Worm (Caenorhabditis elegans) whole organism, late embryonic: Measurements from ENCODE around the gene nhr-87.
A peak's percentile ranks its signal among the peaks of the same experiment; 100 is the strongest.
"Not testable (repeated sequence)": the region's sequence is repeated elsewhere in the genome, so short reads cannot be mapped to it uniquely, and the experiment has no call there.

Experiments
- C08G9.2 ChIP-seq: sonication (generic microtip); optimal IDR thresholded peaks from 2 replicates; lab custom pipeline; 2016; ENCODE audit warnings: mild to moderate bottlenecking, missing genetic modification characterization, moderate library complexity, missing compliant biosample characterization
- F13H6.1 ChIP-seq: sonication (generic microtip); optimal IDR thresholded peaks from 2 replicates; lab custom pipeline; 2016; ENCODE audit warnings: missing genetic modification characterization, missing compliant biosample characterization
- K02D7.2 ChIP-seq: sonication (generic microtip); optimal IDR thresholded peaks from 2 replicates; lab custom pipeline; 2017; ENCODE audit warnings: mild to moderate bottlenecking, missing genetic modification characterization, missing compliant biosample characterization
- K09A11.1 ChIP-seq: sonication (generic microtip); optimal IDR thresholded peaks from 2 replicates; lab custom pipeline; 2017; ENCODE audit warnings: antibody characterized with exemption, mild to moderate bottlenecking, missing genetic modification characterization, missing compliant biosample characterization; ENCODE audit not compliant: insufficient read depth
- T23F11.4 ChIP-seq: fragments of 200-800 bp; sonication (Bioruptor generic); optimal IDR thresholded peaks from 2 replicates; lab custom pipeline; 2018; ENCODE audit warnings: mild to moderate bottlenecking, missing genetic modification characterization, missing compliant biosample characterization
- ama-1 ChIP-seq: fragments of 150-350 bp; optimal IDR thresholded peaks from 2 replicates; lab custom pipeline; 2014
- ceh-14 ChIP-seq: sonication (generic microtip); optimal IDR thresholded peaks from 2 replicates; lab custom pipeline; 2016; ENCODE audit warnings: missing genotype, missing genetic modification characterization, missing compliant biosample characterization
- ceh-18 ChIP-seq: sonication (generic microtip); optimal IDR thresholded peaks from 2 replicates; lab custom pipeline; 2016; ENCODE audit warnings: missing genetic modification characterization, missing compliant biosample characterization
- ceh-2 ChIP-seq: sonication (generic microtip); optimal IDR thresholded peaks from 2 replicates; lab custom pipeline; 2016; ENCODE audit warnings: missing genotype, missing genetic modification characterization, missing compliant biosample characterization
- ceh-24 ChIP-seq: sonication (generic microtip); optimal IDR thresholded peaks from 2 replicates; lab custom pipeline; 2016; ENCODE audit warnings: mild to moderate bottlenecking, missing genetic modification characterization, missing compliant biosample characterization
- ceh-30 ChIP-seq: fragments of 150-350 bp; optimal IDR thresholded peaks from 2 replicates; lab custom pipeline; 2014; ENCODE audit warnings: missing biosample characterization, missing genetic modification characterization
- ceh-34 ChIP-seq: sonication (generic microtip); optimal IDR thresholded peaks from 2 replicates; lab custom pipeline; 2016; ENCODE audit warnings: mild to moderate bottlenecking, missing genetic modification characterization, missing compliant biosample characterization
- ceh-45 ChIP-seq: fragments of 200-800 bp; sonication (Bioruptor generic); IDR thresholded peaks from 2 replicates; pipeline ENCODE4 v1.3.6; 2022; ENCODE audit warnings: missing genetic modification reagents, missing genetic modification characterization, missing compliant biosample characterization
- che-1 ChIP-seq: sonication (generic microtip); optimal IDR thresholded peaks from 2 replicates; lab custom pipeline; 2016; ENCODE audit warnings: mild to moderate bottlenecking, missing genetic modification characterization, missing compliant biosample characterization
- dve-1 ChIP-seq: sonication (generic microtip); optimal IDR thresholded peaks from 2 replicates; lab custom pipeline; 2017; ENCODE audit warnings: antibody characterized with exemption, mild to moderate bottlenecking, missing genetic modification characterization, missing compliant biosample characterization
- elt-2 ChIP-seq: sonication (generic microtip); optimal IDR thresholded peaks from 2 replicates; lab custom pipeline; 2016; ENCODE audit warnings: missing genetic modification reagents, missing genetic modification characterization, missing compliant biosample characterization
- hlh-15 ChIP-seq: sonication (generic microtip); optimal IDR thresholded peaks from 2 replicates; lab custom pipeline; 2016; ENCODE audit warnings: missing genetic modification characterization, missing compliant biosample characterization
- hlh-30 ChIP-seq: sonication (generic microtip); optimal IDR thresholded peaks from 2 replicates; lab custom pipeline; 2017; ENCODE audit warnings: antibody characterized with exemption, missing genetic modification characterization, missing compliant biosample characterization; ENCODE audit not compliant: insufficient read depth
- hlh-8 ChIP-seq: sonication (generic microtip); optimal IDR thresholded peaks from 2 replicates; lab custom pipeline; 2016; ENCODE audit warnings: missing genotype, missing genetic modification characterization, missing compliant biosample characterization
- lim-6 ChIP-seq: sonication (generic microtip); optimal IDR thresholded peaks from 2 replicates; lab custom pipeline; 2016; ENCODE audit warnings: missing genetic modification characterization, missing compliant biosample characterization
- lin-11 ChIP-seq: fragments of 200-800 bp; sonication (Bioruptor generic); optimal IDR thresholded peaks from 2 replicates; lab custom pipeline; 2018; ENCODE audit warnings: mild to moderate bottlenecking, missing genetic modification characterization, missing compliant biosample characterization
- madf-2 ChIP-seq: sonication (generic microtip); optimal IDR thresholded peaks from 2 replicates; lab custom pipeline; 2017; ENCODE audit warnings: missing genetic modification characterization, missing compliant biosample characterization
- npax-4 ChIP-seq: sonication (generic microtip); optimal IDR thresholded peaks from 2 replicates; lab custom pipeline; 2016; ENCODE audit warnings: missing genetic modification characterization, missing compliant biosample characterization
- pag-3 ChIP-seq: sonication (generic microtip); optimal IDR thresholded peaks from 2 replicates; lab custom pipeline; 2016; ENCODE audit warnings: missing compliant biosample characterization, missing genetic modification characterization, borderline replicate concordance
- pat-9 ChIP-seq: fragments of 200-800 bp; sonication (Bioruptor generic); optimal IDR thresholded peaks from 2 replicates; lab custom pipeline; 2018; ENCODE audit warnings: mild to moderate bottlenecking, missing genetic modification characterization, moderate library complexity, missing compliant biosample characterization
- sdc-2 ChIP-seq: sonication (generic microtip); optimal IDR thresholded peaks from 2 replicates; lab custom pipeline; 2016; ENCODE audit warnings: missing genotype, missing genetic modification characterization, missing compliant biosample characterization
- sox-2 ChIP-seq: fragments of 200-800 bp; sonication (Bioruptor generic); IDR thresholded peaks from 2 replicates; pipeline ENCODE4 v1.3.6; 2022; ENCODE audit warnings: missing genetic modification reagents, missing genetic modification characterization, missing compliant biosample characterization
- tbx-7 ChIP-seq: sonication (generic microtip); optimal IDR thresholded peaks from 2 replicates; lab custom pipeline; 2016; ENCODE audit warnings: missing genotype, missing genetic modification characterization, missing compliant biosample characterization
- ttx-3 ChIP-seq: sonication (generic microtip); optimal IDR thresholded peaks from 2 replicates; lab custom pipeline; 2016; ENCODE audit warnings: missing genetic modification reagents, missing genetic modification characterization, missing compliant biosample characterization
- zip-5 ChIP-seq: sonication (generic microtip); optimal IDR thresholded peaks from 2 replicates; lab custom pipeline; 2016; ENCODE audit warnings: missing genetic modification characterization, missing compliant biosample characterization

nhr-87 gene

ce11 chrIV:1601357-1601756 is 22.5 kb upstream of the nhr-87 start, which contains the start of gene set-23:
set-23 (plus strand) TSS chrIV:1601657.
- TF ChIP-seq T23F11.4 (GFP tag; lab: Kevin White, UChicago) (no peak), F13H6.1 (tag; lab: Kevin White, UChicago) (no peak), tbx-7 (tag; lab: Kevin White, UChicago) (no peak), sox-2 (GFP tag; lab: Robert Waterston, UW) (no peak), npax-4 (tag; lab: Kevin White, UChicago) (no peak), ceh-24 (tag; lab: Kevin White, UChicago) (no peak)

- TF ChIP-seq lin-11: no peak
Observed at ce11 chrIV:1602936-1603457, 20.8 kb upstream of the nhr-87 start.

ce11 chrIV:1605276-1605762 is 18.5 kb upstream of the nhr-87 start, which contains the start of gene Y41D4B.11:
Y41D4B.11 (plus strand) TSS chrIV:1605712.
- TF ChIP-seq dve-1 (tag; lab: Kevin White, UChicago): no peak
- TF ChIP-seq hlh-30 (tag; lab: Kevin White, UChicago): no peak

- TF ChIP-seq ceh-30 (tag; lab: Kevin White, UChicago); sox-2 (GFP tag; lab: Robert Waterston, UW); hlh-15 (tag; lab: Kevin White, UChicago): not testable (repeated sequence)
Observed at ce11 chrIV:1609973-1610372, 13.9 kb upstream of the nhr-87 start, which contains the start of gene dsl-3. dsl-3 (plus strand) TSS chrIV:1610273.

ce11 chrIV:1613592-1613991 is 10.2 kb upstream of the nhr-87 start, which contains the start of gene nhr-122:
nhr-122 (plus strand) TSS chrIV:1613892.
- TF ChIP-seq ama-1 (lab: Kevin White, UChicago): no peak
- no peak for TF ChIP-seq zip-5 (tag; lab: Kevin White, UChicago)
- TF ChIP-seq che-1 (tag; lab: Kevin White, UChicago): no peak

ce11 chrIV:1619519-1620311 is 4.1 kb upstream of the nhr-87 start, which contains the start of gene nhr-92:
nhr-92 (plus strand) TSS chrIV:1620094.
- peak; percentile 15 for TF ChIP-seq elt-2 (tag; lab: Kevin White, UChicago)
- no peak for TF ChIP-seq npax-4 (tag; lab: Kevin White, UChicago)

ce11 chrIV:1624447-1624846 is 618 bp downstream of the nhr-87 start:
- peak; percentile 99 for TF ChIP-seq ceh-30 (tag; lab: Kevin White, UChicago)
- TF ChIP-seq ceh-24 (tag; lab: Kevin White, UChicago): no peak

ce11 chrIV:1626342-1626855 is 2.6 kb downstream of the nhr-87 start, which contains the start of gene nhr-146:
nhr-146 (plus strand) TSS chrIV:1626805.
- no peak for TF ChIP-seq F13H6.1 (tag; lab: Kevin White, UChicago)
- no peak for TF ChIP-seq hlh-8
- TF ChIP-seq ceh-34: no peak
- no peak for TF ChIP-seq madf-2
- no peak for TF ChIP-seq ceh-14 (tag; lab: Kevin White, UChicago)
- no peak for TF ChIP-seq ttx-3 (tag; lab: Kevin White, UChicago)
- TF ChIP-seq ceh-45: no peak
- no peak for TF ChIP-seq lim-6 (tag; lab: Kevin White, UChicago)
- TF ChIP-seq tbx-7 (tag; lab: Kevin White, UChicago): no peak
- no peak for TF ChIP-seq K02D7.2 (tag; lab: Kevin White, UChicago)
- no peak for TF ChIP-seq K09A11.1
- no peak for TF ChIP-seq sdc-2 (tag; lab: Kevin White, UChicago)
- no peak for TF ChIP-seq C08G9.2
- TF ChIP-seq pag-3 (tag; lab: Kevin White, UChicago): no peak
- TF ChIP-seq zip-5 (tag; lab: Kevin White, UChicago): no peak
- TF ChIP-seq pat-9 (tag; lab: Kevin White, UChicago): no peak
- TF ChIP-seq che-1 (tag; lab: Kevin White, UChicago): no peak
- TF ChIP-seq ceh-2 (tag; lab: Kevin White, UChicago): no peak
- TF ChIP-seq ceh-18: no peak
